Worm (Caenorhabditis elegans): Measurements from ENCODE around the gene nhl-2.
A peak's percentile ranks its signal among the peaks of the same experiment; 100 is the strongest.

ce11 chrIII:4948631-4949030 is 49.7 kb upstream of the nhl-2 start:
- TF ChIP-seq sea-1 (GFP tag; conservative IDR thresholded peaks at IDR 0.05) (0 out of 2 replicates have a peak, but pooled peaks have one; percentile 25), ets-7 (tag; optimal IDR thresholded peaks at IDR 0.05) (no peak), tra-4 (tag; optimal IDR thresholded peaks at IDR 0.05) (no peak), ceh-13 (GFP tag; optimal IDR thresholded peaks at IDR 0.05) (no peak), ama-1 (optimal IDR thresholded peaks at IDR 0.05) (no peak), tbx-37 (GFP tag; conservative IDR thresholded peaks at IDR 0.05) (no peak), hmg-4 (GFP tag; optimal IDR thresholded peaks at IDR 0.05) (peak; percentile 71), scrt-1 (GFP tag; IDR thresholded peaks at IDR 0.05) (no peak), F13C5.2 (tag; optimal IDR thresholded peaks at IDR 0.05) (peak; percentile 28), B0310.2 (tag; optimal IDR thresholded peaks at IDR 0.05) (peak; percentile 21), flt-1 (GFP tag; IDR thresholded peaks at IDR 0.05) (0 out of 2 replicates have a peak, but pooled peaks have one; percentile 6), hnd-1 (tag; optimal IDR thresholded peaks at IDR 0.05) (no peak), hmbx-1 (tag; optimal IDR thresholded peaks at IDR 0.05) (no peak)
